Worm (Caenorhabditis elegans): Measurements from ENCODE around the gene irld-11.

irld-11 gene

ce11 chrV:1620537-1620936 lies 34.4 kb upstream of the irld-11 start:
- no peak for TF ChIP-seq aha-1 (tag; optimal IDR thresholded peaks at IDR 0.05)
- no peak for TF ChIP-seq egl-27 (tag; optimal IDR thresholded peaks at IDR 0.05)
- TF ChIP-seq ztf-11 (tag; optimal IDR thresholded peaks at IDR 0.05): no peak
- TF ChIP-seq xbp-1 (tag; optimal IDR thresholded peaks at IDR 0.05): no peak
- TF ChIP-seq nhr-71 (tag; optimal IDR thresholded peaks at IDR 0.05): no peak

DNA sequence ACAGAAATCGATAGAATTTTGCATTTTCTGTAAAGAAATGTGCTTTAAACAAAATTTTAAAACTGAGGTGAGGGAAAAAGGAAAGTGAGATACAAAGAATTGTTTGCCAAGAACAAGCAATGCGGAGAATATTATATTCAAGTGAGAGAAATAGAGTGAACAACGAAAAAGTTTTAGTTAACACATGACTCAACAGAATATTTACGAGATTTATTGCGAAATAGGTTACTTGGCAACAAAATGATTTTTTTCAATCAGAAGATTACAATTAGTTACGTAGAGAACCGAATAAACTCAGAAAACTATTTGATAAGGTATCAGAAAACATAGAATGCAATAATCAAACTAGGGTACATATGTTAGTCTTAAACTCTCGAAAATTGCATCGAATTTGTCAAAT lies 33.5 kb upstream of the irld-11 start, which contains the start of gene nhr-117:
TSS of gene nhr-117 (minus strand) at position 27 of the 400 bp plus-strand sequence.
- TF ChIP-seq skn-1 (tag; optimal IDR thresholded peaks at IDR 0.05): peak; percentile 40
- TF ChIP-seq snu-23 (GFP tag; optimal IDR thresholded peaks at IDR 0.05): no peak
- no peak for TF ChIP-seq irx-1 (tag; optimal IDR thresholded peaks at IDR 0.05)
- no peak for TF ChIP-seq efl-1 (optimal IDR thresholded peaks at IDR 0.05)
- peak in 1 of 2 experiments; percentile 81 for TF ChIP-seq efl-1 (GFP tag; optimal IDR thresholded peaks at IDR 0.05 in 1 of 2)
- no peak for TF ChIP-seq lir-3 (tag; optimal IDR thresholded peaks at IDR 0.05; ENCODE audit: poor library complexity)
- TF ChIP-seq hlh-17 (GFP tag; optimal IDR thresholded peaks at IDR 0.05; ENCODE audit: borderline replicate concordance): no peak
- TF ChIP-seq unc-98 (GFP tag; IDR thresholded peaks at IDR 0.05): no peak
- no peak for TF ChIP-seq unc-30 (tag; optimal IDR thresholded peaks at IDR 0.05)
- TF ChIP-seq pqm-1 (tag; optimal IDR thresholded peaks at IDR 0.05): no peak
- TF ChIP-seq nhr-71 (tag; optimal IDR thresholded peaks at IDR 0.05): peak; percentile 27
- no peak for TF ChIP-seq blmp-1 (tag; optimal IDR thresholded peaks at IDR 0.05)
- TF ChIP-seq nhr-20 (tag; optimal IDR thresholded peaks at IDR 0.05): peak; percentile 2
- no peak for TF ChIP-seq swsn-7 (tag; optimal IDR thresholded peaks at IDR 0.05)
- no peak for TF ChIP-seq zag-1 (tag; optimal IDR thresholded peaks at IDR 0.05)
- peak in 1 of 2 experiments; percentile 1 for TF ChIP-seq lsy-2 (tag; optimal IDR thresholded peaks at IDR 0.05)
- no peak for TF ChIP-seq fkh-10 (GFP tag; optimal IDR thresholded peaks at IDR 0.05)
- TF ChIP-seq aha-1 (tag; optimal IDR thresholded peaks at IDR 0.05): no peak
- peak in 1 of 2 experiments; percentile 14 for TF ChIP-seq lin-35 (GFP tag; optimal IDR thresholded peaks at IDR 0.05)
- no peak for TF ChIP-seq ets-5 (GFP tag; IDR thresholded peaks at IDR 0.05)
- TF ChIP-seq zip-4 (GFP tag; optimal IDR thresholded peaks at IDR 0.05): peak; percentile 67
- TF ChIP-seq lin-13 (GFP tag; optimal IDR thresholded peaks at IDR 0.05): no peak
- TF ChIP-seq mdl-1 (tag; optimal IDR thresholded peaks at IDR 0.05): no peak
- no peak for TF ChIP-seq mep-1 (tag; optimal IDR thresholded peaks at IDR 0.05)
- no peak for TF ChIP-seq sup-37 (GFP tag; optimal IDR thresholded peaks at IDR 0.05)

DNA sequence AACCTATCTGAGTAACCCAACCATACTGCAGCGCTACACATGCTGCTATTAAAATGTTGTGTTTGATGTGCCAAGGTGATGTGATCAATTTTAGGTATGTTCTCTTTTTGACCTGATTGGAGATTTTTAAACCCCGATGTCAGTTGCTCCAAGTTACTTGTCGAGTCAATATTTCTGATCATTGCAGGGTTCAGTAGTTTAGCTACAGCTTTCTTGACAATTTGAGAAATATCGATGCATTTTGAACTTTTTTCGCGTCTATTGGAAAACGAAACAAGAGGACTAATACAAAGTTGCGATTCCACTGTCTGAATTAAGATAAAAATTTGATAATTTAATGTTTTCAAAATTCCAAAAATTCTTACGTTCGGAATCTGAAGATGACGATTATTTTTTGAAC lies 31.5 kb upstream of the irld-11 start:
- TF ChIP-seq hlh-17 (GFP tag; optimal IDR thresholded peaks at IDR 0.05; ENCODE audit: borderline replicate concordance) (no peak), fkh-8 (tag; optimal IDR thresholded peaks at IDR 0.05) (no peak), lin-35 (GFP tag; optimal IDR thresholded peaks at IDR 0.05) (no peak), nhr-76 (tag; optimal IDR thresholded peaks at IDR 0.05) (no peak), aha-1 (tag; optimal IDR thresholded peaks at IDR 0.05) (no peak), unc-62 (GFP tag; optimal IDR thresholded peaks at IDR 0.05) (no peak), egl-27 (tag; optimal IDR thresholded peaks at IDR 0.05) (no peak)

ce11 chrV:1624340-1624739 lies 30.6 kb upstream of the irld-11 start, which contains the start of gene nhr-110:
Gene nhr-110 (minus strand): TSS chrV:1624440.
- TF ChIP-seq C34B4.2 (tag; optimal IDR thresholded peaks at IDR 0.05): no peak
- no peak for TF ChIP-seq unc-62 (GFP tag; optimal IDR thresholded peaks at IDR 0.05)
- TF ChIP-seq vab-15 (tag; optimal IDR thresholded peaks at IDR 0.05): no peak
- no peak for TF ChIP-seq nhr-237 (tag; optimal IDR thresholded peaks at IDR 0.05)
- no peak for TF ChIP-seq snu-23 (GFP tag; optimal IDR thresholded peaks at IDR 0.05)
- TF ChIP-seq swsn-7 (tag; optimal IDR thresholded peaks at IDR 0.05): no peak
- TF ChIP-seq alr-1 (tag; optimal IDR thresholded peaks at IDR 0.05; ENCODE audit: borderline replicate concordance): no peak
- TF ChIP-seq nhr-77 (tag; optimal IDR thresholded peaks at IDR 0.05): no peak
- no peak for TF ChIP-seq ztf-11 (tag; optimal IDR thresholded peaks at IDR 0.05)
- no peak for TF ChIP-seq fkh-8 (tag; optimal IDR thresholded peaks at IDR 0.05)
- TF ChIP-seq sup-37 (GFP tag; optimal IDR thresholded peaks at IDR 0.05): no peak
- TF ChIP-seq unc-130 (tag; optimal IDR thresholded peaks at IDR 0.05): no peak
- no peak for TF ChIP-seq pag-3 (tag; optimal IDR thresholded peaks at IDR 0.05; ENCODE audit: borderline replicate concordance, insufficient read depth)
- no peak for TF ChIP-seq mef-2 (tag; optimal IDR thresholded peaks at IDR 0.05)
- no peak for TF ChIP-seq rnt-1 (tag; optimal IDR thresholded peaks at IDR 0.05)
- no peak for TF ChIP-seq efl-1 (optimal IDR thresholded peaks at IDR 0.05)
- TF ChIP-seq efl-1 (GFP tag; optimal IDR thresholded peaks at IDR 0.05 in 1 of 2): no peak

Data from whole organism, L1 larva.